Worm (Caenorhabditis elegans): ENCODE data around the gene msd-2.

The msd-2 gene

ce11 chrIV:10066456-10066855, 37.6 kb downstream of the msd-2 start:
- TF ChIP-seq chd-7 (tag; optimal IDR thresholded peaks at IDR 0.05) (no peak), ztf-22 (GFP tag; optimal IDR thresholded peaks at IDR 0.05) (no peak), gei-17 (GFP tag; optimal IDR thresholded peaks at IDR 0.05) (no peak), let-607 (tag; optimal IDR thresholded peaks at IDR 0.05) (no peak), mxl-1 (tag; optimal IDR thresholded peaks at IDR 0.05) (no peak), aptf-2 (GFP tag; conservative IDR thresholded peaks at IDR 0.05) (no peak), athp-1 (tag; optimal IDR thresholded peaks at IDR 0.05) (no peak), hrde-1 (tag; optimal IDR thresholded peaks at IDR 0.05; ENCODE audit: borderline replicate concordance) (no peak), T26A5.8 (tag; optimal IDR thresholded peaks at IDR 0.05) (no peak), unc-62 (GFP tag; optimal IDR thresholded peaks at IDR 0.05) (no peak), mcd-1 (GFP tag; IDR thresholded peaks at IDR 0.05) (no peak), zfh-2 (GFP tag; conservative IDR thresholded peaks at IDR 0.05) (no peak), madf-3 (GFP tag; IDR thresholded peaks at IDR 0.05) (no peak), mes-4 (tag; optimal IDR thresholded peaks at IDR 0.05) (no peak), K12H6.12 (tag; optimal IDR thresholded peaks at IDR 0.05) (no peak)

DNA sequence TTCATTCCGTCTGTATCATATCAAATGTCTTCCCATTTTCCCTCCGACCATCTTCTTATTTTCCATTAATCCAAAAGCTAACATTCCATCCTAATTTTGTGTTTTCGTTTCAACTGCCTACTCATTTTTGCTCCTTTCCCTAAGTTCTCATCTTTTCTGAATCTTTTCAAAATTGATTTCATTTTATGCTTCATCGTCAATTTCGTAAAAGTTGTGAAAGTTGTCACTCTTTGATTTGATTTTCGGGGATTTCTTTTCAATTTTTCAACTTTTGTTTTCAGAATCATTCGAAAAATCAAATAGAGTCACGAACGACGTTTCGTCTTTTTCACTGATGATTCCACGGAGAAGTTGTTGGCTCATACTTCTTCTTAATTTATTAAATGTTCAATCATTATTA, 38.7 kb downstream of the msd-2 start, which contains the start of gene cwn-2:
TSS of gene cwn-2 (plus strand) at position 276 of the 400 bp plus-strand sequence.
- no peak for TF ChIP-seq tlf-1 (GFP tag; optimal IDR thresholded peaks at IDR 0.05)
- TF ChIP-seq attf-3 (GFP tag; conservative IDR thresholded peaks at IDR 0.05) = no peak
- TF ChIP-seq somi-1 (GFP tag; optimal IDR thresholded peaks at IDR 0.05) = no peak
- no peak for TF ChIP-seq let-607 (tag; optimal IDR thresholded peaks at IDR 0.05)
- no peak for TF ChIP-seq athp-1 (tag; optimal IDR thresholded peaks at IDR 0.05)
- TF ChIP-seq rpc-1 (optimal IDR thresholded peaks at IDR 0.05) = no peak
- TF ChIP-seq rpc-1 (tag; optimal IDR thresholded peaks at IDR 0.05) = no peak
- no peak for TF ChIP-seq madf-10 (tag; optimal IDR thresholded peaks at IDR 0.05)
- no peak for TF ChIP-seq sdz-38 (tag; optimal IDR thresholded peaks at IDR 0.05)
- no peak for TF ChIP-seq egrh-3 (GFP tag; IDR thresholded peaks at IDR 0.05)
- TF ChIP-seq F33H1.4 (GFP tag; IDR thresholded peaks at IDR 0.05) = no peak
- no peak for TF ChIP-seq ama-1 (optimal IDR thresholded peaks at IDR 0.05)
- no peak for TF ChIP-seq ama-1 (GFP tag; optimal IDR thresholded peaks at IDR 0.05)
- TF ChIP-seq gei-17 (GFP tag; optimal IDR thresholded peaks at IDR 0.05) = no peak
- no peak for TF ChIP-seq lir-1 (GFP tag; conservative IDR thresholded peaks at IDR 0.05)
- no peak for TF ChIP-seq unc-62 (GFP tag; optimal IDR thresholded peaks at IDR 0.05)

- no peak for TF ChIP-seq tbp1 (GFP tag; optimal IDR thresholded peaks at IDR 0.05)
- no peak for TF ChIP-seq B0035.1 (tag; optimal IDR thresholded peaks at IDR 0.05)
- no peak for TF ChIP-seq lin-26 (GFP tag; IDR thresholded peaks at IDR 0.05)
- TF ChIP-seq F39B2.1 (GFP tag; IDR thresholded peaks at IDR 0.05) = no peak
- TF ChIP-seq somi-1 (GFP tag; optimal IDR thresholded peaks at IDR 0.05) = no peak
- no peak for TF ChIP-seq Y67H2A.10 (GFP tag; conservative IDR thresholded peaks at IDR 0.05)
- no peak for TF ChIP-seq nhr-80 (tag; optimal IDR thresholded peaks at IDR 0.05)
These were observed 39.4 kb downstream of the msd-2 start for ce11 chrIV:10068266-10068665.

DNA sequence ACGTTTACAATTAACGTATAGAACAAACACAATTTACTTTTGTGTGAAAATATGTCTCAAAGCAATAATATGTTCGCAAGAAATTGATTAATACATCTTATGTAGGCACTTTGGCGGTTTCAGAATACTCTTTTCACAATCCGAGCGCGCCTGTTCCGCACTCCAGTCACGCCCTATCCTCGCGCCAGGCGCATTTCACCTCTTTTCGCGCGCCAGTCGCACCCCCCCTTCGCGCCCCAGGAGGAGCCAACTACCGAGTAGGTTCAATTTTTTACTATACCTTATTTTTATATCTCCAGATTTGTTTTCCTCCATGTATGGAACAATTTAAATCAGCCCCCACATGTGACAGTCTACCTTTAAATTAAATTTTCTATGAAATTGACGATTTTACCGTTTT, 42.2 kb downstream of the msd-2 start:
- peak; percentile 38; the same call in 1 of the 2 replicates for TF ChIP-seq madf-8 (GFP tag; conservative IDR thresholded peaks at IDR 0.05)
- peak; percentile 75 for TF ChIP-seq madf-6 (GFP tag; IDR thresholded peaks at IDR 0.05)
- peak; percentile 42 for TF ChIP-seq efl-1 (GFP tag; optimal IDR thresholded peaks at IDR 0.05)
- TF ChIP-seq egrh-3 (GFP tag; IDR thresholded peaks at IDR 0.05) = peak; percentile 57; the same call in 1 of the 2 replicates

Data from whole organism, young adult.